Worm (Caenorhabditis elegans) whole organism, L2 larva: ENCODE data around the gene algn-14.

ENCODE experiments used
- F13H6.1 ChIP-seq: sonication (generic microtip); optimal IDR thresholded peaks from 2 replicates; lab custom pipeline; 2016; ENCODE audit warnings: missing genetic modification characterization, missing compliant biosample characterization
- Y55F3AM.14 ChIP-seq: fragments of 200-800 bp; sonication (Bioruptor generic); optimal IDR thresholded peaks from 2 replicates; lab custom pipeline; 2018; ENCODE audit warnings: mild to moderate bottlenecking, missing genetic modification characterization, missing compliant biosample characterization
- alr-1 ChIP-seq: fragments of 150-350 bp; optimal IDR thresholded peaks from 2 replicates; lab custom pipeline; 2014; ENCODE audit warnings: missing biosample characterization, missing genetic modification characterization
- aly-2 ChIP-seq: fragments of 150-350 bp; optimal IDR thresholded peaks from 2 replicates; lab custom pipeline; 2014; ENCODE audit warnings: missing biosample characterization, missing genetic modification characterization
- ama-1 ChIP-seq: fragments of 150-350 bp; optimal IDR thresholded peaks from 2 replicates; lab custom pipeline; 2018; ENCODE audit warnings: inconsistent platforms
- blmp-1 ChIP-seq: sonication (generic microtip); optimal IDR thresholded peaks from 2 replicates; lab custom pipeline; 2017; ENCODE audit warnings: missing genetic modification characterization, mild to moderate bottlenecking, missing compliant biosample characterization, antibody characterized with exemption, moderate library complexity; ENCODE audit not compliant: insufficient read depth
- ceh-82 ChIP-seq: fragments of 150-350 bp; optimal IDR thresholded peaks from 2 replicates; lab custom pipeline; 2014; ENCODE audit warnings: missing biosample characterization, missing genetic modification characterization
- crh-2 ChIP-seq: sonication (generic microtip); optimal IDR thresholded peaks from 2 replicates; lab custom pipeline; 2017; ENCODE audit warnings: missing biosample characterization, missing genetic modification characterization
- dmd-4 ChIP-seq: sonication (generic microtip); optimal IDR thresholded peaks from 2 replicates; lab custom pipeline; 2017; ENCODE audit warnings: missing biosample characterization, missing genetic modification characterization
- elt-3 ChIP-seq: sonication (generic microtip); optimal IDR thresholded peaks from 2 replicates; lab custom pipeline; 2017; ENCODE audit warnings: missing biosample characterization, missing genetic modification characterization
- fos-1 ChIP-seq: fragments of 150-350 bp; optimal IDR thresholded peaks from 2 replicates; lab custom pipeline; 2014; ENCODE audit warnings: missing biosample characterization, missing genetic modification characterization
- gmeb-1 ChIP-seq: fragments of 150-350 bp; optimal IDR thresholded peaks from 2 replicates; lab custom pipeline; 2014; ENCODE audit warnings: missing biosample characterization, missing genetic modification characterization
- lin-13 ChIP-seq: fragments of 150-350 bp; optimal IDR thresholded peaks from 2 replicates; lab custom pipeline; 2014; ENCODE audit warnings: missing biosample characterization, missing genetic modification reagents, missing genetic modification characterization
- lsy-2 ChIP-seq, 2 experiments: fragments of 150-350 bp in 1 of 2; sonication (generic microtip) in 1 of 2; optimal IDR thresholded peaks; 2 replicates each; lab custom pipeline; 2014 to 2017; ENCODE audit warnings: missing biosample characterization in 2 of 2, missing genetic modification characterization in 2 of 2
- mbf-1 ChIP-seq: sonication (generic microtip); optimal IDR thresholded peaks from 2 replicates; lab custom pipeline; 2017; ENCODE audit warnings: missing biosample characterization, missing genetic modification characterization
- nhr-10 ChIP-seq: sonication (generic microtip); optimal IDR thresholded peaks from 2 replicates; lab custom pipeline; 2017; ENCODE audit warnings: missing biosample characterization, missing genetic modification characterization
- nhr-11 ChIP-seq: fragments of 150-350 bp; optimal IDR thresholded peaks from 2 replicates; lab custom pipeline; 2014; ENCODE audit warnings: missing biosample characterization, missing genetic modification characterization
- nhr-12 ChIP-seq: fragments of 150-350 bp; optimal IDR thresholded peaks from 2 replicates; lab custom pipeline; 2014; ENCODE audit warnings: missing biosample characterization, missing genetic modification characterization
- nhr-129 ChIP-seq: fragments of 150-350 bp; optimal IDR thresholded peaks from 2 replicates; lab custom pipeline; 2014; ENCODE audit warnings: missing biosample characterization, missing genetic modification characterization
- nhr-23 ChIP-seq: fragments of 150-350 bp; optimal IDR thresholded peaks from 2 replicates; lab custom pipeline; 2014; ENCODE audit warnings: missing biosample characterization, missing genetic modification reagents, missing genetic modification characterization
- nhr-237 ChIP-seq: fragments of 150-350 bp; optimal IDR thresholded peaks from 2 replicates; lab custom pipeline; 2014; ENCODE audit warnings: missing biosample characterization, missing genetic modification characterization
- nhr-25 ChIP-seq: fragments of 150-350 bp; sonication (generic microtip); optimal IDR thresholded peaks from 3 replicates; lab custom pipeline; 2014; ENCODE audit warnings: missing biosample characterization, missing genetic modification characterization
- nhr-6 ChIP-seq: fragments of 150-350 bp; optimal IDR thresholded peaks from 2 replicates; lab custom pipeline; 2014; ENCODE audit warnings: missing biosample characterization, missing genetic modification characterization
- skn-1 ChIP-seq: sonication (generic microtip); optimal IDR thresholded peaks from 2 replicates; lab custom pipeline; 2017; ENCODE audit warnings: missing biosample characterization, missing genetic modification characterization
- sma-3 ChIP-seq: sonication (generic microtip); optimal IDR thresholded peaks from 2 replicates; lab custom pipeline; 2016; ENCODE audit warnings: missing genetic modification reagents, missing genetic modification characterization, missing compliant biosample characterization
- snpc-4 ChIP-seq: fragments of 150-350 bp; optimal IDR thresholded peaks from 2 replicates; lab custom pipeline; 2014; ENCODE audit warnings: missing biosample characterization, missing genetic modification characterization
- unc-39 ChIP-seq: fragments of 150-350 bp; optimal IDR thresholded peaks from 2 replicates; lab custom pipeline; 2014; ENCODE audit warnings: missing biosample characterization, missing genetic modification characterization
- unc-55 ChIP-seq: fragments of 150-350 bp; sonication (generic microtip); optimal IDR thresholded peaks from 3 replicates; lab custom pipeline; 2014; ENCODE audit warnings: missing biosample characterization, missing genetic modification reagents, missing genetic modification characterization
- unc-62 ChIP-seq: fragments of 150-350 bp; optimal IDR thresholded peaks from 2 replicates; lab custom pipeline; 2014; ENCODE audit warnings: missing biosample characterization, missing genetic modification reagents, missing genetic modification characterization
- zag-1 ChIP-seq: fragments of 150-350 bp; optimal IDR thresholded peaks from 2 replicates; lab custom pipeline; 2014; ENCODE audit warnings: missing biosample characterization, missing genetic modification characterization
- ztf-1 ChIP-seq: fragments of 200-800 bp; sonication (Bioruptor generic); conservative IDR thresholded peaks from 2 replicates; pipeline ENCODE4 v1.3.6; 2022; ENCODE audit warnings: missing genetic modification characterization, missing compliant biosample characterization
- ztf-11 ChIP-seq: sonication (generic microtip); optimal IDR thresholded peaks from 2 replicates; lab custom pipeline; 2017; ENCODE audit warnings: missing biosample characterization, missing genetic modification characterization
- ztf-4 ChIP-seq: fragments of 150-350 bp; optimal IDR thresholded peaks from 2 replicates; lab custom pipeline; 2014; ENCODE audit warnings: missing biosample characterization, missing genetic modification characterization

Gene algn-14

DNA sequence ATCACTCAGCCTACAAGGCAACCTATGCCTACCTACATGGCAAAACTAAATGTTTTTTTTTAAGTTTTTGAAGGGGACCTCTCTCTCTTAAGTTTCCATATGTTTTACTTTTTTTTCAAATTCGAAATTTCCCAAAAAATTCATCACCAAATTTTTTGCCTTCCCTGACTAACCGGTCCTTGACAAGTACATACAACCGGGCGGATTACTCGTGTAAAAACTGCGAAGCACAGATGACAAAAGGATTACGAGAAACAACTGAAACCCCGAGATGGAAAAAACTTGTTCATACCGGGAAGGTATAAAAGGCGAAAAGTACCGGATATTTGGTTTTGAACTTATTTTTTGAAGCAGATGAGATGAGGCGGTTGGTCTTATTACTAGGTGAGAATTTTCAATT lies 8.8 kb downstream of the algn-14 start, which contains the start of gene K09B3.1:
Gene K09B3.1, plus strand, starts transcription at position 301 of the 400 bp plus-strand sequence.
- TF ChIP-seq F13H6.1 (tag; lab: Kevin White, UChicago) (no peak), nhr-10 (tag; lab: Kevin White, UChicago) (no peak), lsy-2 (tag; optimal IDR thresholded peaks at IDR 0.05; lab: Kevin White, UChicago) (no peak), nhr-23 (tag; lab: Kevin White, UChicago) (no peak), ama-1 (no peak), nhr-25 (no peak), nhr-11 (tag; lab: Kevin White, UChicago) (no peak), skn-1 (tag; lab: Kevin White, UChicago) (no peak), ztf-4 (tag; lab: Kevin White, UChicago) (no peak), zag-1 (tag; lab: Kevin White, UChicago) (no peak), snpc-4 (tag; lab: Kevin White, UChicago) (no peak), lin-13 (GFP tag; lab: Kevin White, UChicago) (no peak)

DNA sequence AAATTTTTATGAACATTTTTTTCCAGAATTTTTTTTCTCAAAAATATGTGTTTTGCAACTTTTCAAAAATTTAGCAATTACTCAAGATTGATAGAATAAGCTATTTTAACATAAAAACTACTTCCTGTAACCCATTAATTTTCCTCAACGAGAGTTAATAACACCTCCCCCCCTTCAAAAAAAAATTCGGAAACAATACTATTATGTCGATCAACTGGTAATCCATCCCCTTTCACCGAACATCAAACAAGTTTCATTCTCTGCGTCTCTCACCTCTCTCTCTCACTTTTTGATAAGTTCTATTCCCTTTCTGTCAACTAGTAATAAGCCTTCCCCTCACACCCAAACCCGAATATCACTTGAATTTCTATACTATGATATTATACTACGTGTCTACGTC lies 19.3 kb downstream of the algn-14 start, which contains the start of gene glct-6:
Gene glct-6, plus strand, starts transcription at position 301 of the 400 bp plus-strand sequence.
- TF ChIP-seq fos-1 (tag; lab: Kevin White, UChicago) (no peak), gmeb-1 (no peak), alr-1 (tag; lab: Kevin White, UChicago) (no peak), aly-2 (tag; lab: Kevin White, UChicago) (no peak), nhr-12 (tag; lab: Kevin White, UChicago) (no peak), elt-3 (tag; lab: Kevin White, UChicago) (no peak)

DNA sequence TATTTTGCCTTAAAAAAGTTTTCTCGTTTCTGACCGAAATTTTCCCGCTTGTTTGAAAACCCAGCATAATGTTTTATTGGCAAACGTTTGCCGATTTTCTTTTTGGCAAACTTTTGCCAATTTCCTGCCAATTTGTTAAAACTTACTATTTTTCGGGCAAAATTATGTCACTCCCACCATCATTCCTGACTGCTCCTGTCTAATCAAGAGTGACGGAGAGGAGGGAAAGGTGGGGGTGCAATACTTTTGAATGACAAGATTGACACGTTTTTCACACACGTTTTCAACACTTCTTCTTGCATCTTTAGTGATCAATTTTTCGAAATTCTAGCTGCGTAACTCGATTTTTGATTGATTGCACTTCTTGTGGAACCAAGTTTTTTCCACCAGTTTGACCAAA lies 21.7 kb downstream of the algn-14 start:
- no peak for TF ChIP-seq blmp-1 (tag; lab: Kevin White, UChicago)
- no peak for TF ChIP-seq ztf-11 (tag; lab: Kevin White, UChicago)
- TF ChIP-seq zag-1 (tag; lab: Kevin White, UChicago) = no peak
- no peak for TF ChIP-seq nhr-6 (tag; lab: Kevin White, UChicago)
- TF ChIP-seq nhr-25 = no peak
- TF ChIP-seq crh-2 (tag; lab: Kevin White, UChicago) = no peak
- no peak for TF ChIP-seq nhr-129 (tag; lab: Kevin White, UChicago)
- no peak for TF ChIP-seq gmeb-1
- TF ChIP-seq nhr-11 (tag; lab: Kevin White, UChicago) = no peak
- TF ChIP-seq unc-39 = no peak
- no peak for TF ChIP-seq elt-3 (tag; lab: Kevin White, UChicago)
- no peak for TF ChIP-seq dmd-4 (tag; lab: Kevin White, UChicago)
- no peak for TF ChIP-seq sma-3 (GFP tag; lab: Kevin White, UChicago)
- no peak for TF ChIP-seq ztf-4 (tag; lab: Kevin White, UChicago)
- no peak for TF ChIP-seq unc-55
- no peak for TF ChIP-seq ztf-1 (GFP tag; lab: Robert Waterston, UW)
- no peak for TF ChIP-seq nhr-237 (tag; lab: Kevin White, UChicago)

ce11 chrIV:3774160-3774559 lies 29.1 kb downstream of the algn-14 start:
- TF ChIP-seq alr-1 (tag; lab: Kevin White, UChicago) = no peak
- no peak for TF ChIP-seq ama-1
- no peak for TF ChIP-seq Y55F3AM.14 (GFP tag; lab: Kevin White, UChicago)
- no peak for TF ChIP-seq nhr-12 (tag; lab: Kevin White, UChicago)
- TF ChIP-seq ztf-11 (tag; lab: Kevin White, UChicago) = no peak
- TF ChIP-seq, all 48 proteins: peak for 0

DNA sequence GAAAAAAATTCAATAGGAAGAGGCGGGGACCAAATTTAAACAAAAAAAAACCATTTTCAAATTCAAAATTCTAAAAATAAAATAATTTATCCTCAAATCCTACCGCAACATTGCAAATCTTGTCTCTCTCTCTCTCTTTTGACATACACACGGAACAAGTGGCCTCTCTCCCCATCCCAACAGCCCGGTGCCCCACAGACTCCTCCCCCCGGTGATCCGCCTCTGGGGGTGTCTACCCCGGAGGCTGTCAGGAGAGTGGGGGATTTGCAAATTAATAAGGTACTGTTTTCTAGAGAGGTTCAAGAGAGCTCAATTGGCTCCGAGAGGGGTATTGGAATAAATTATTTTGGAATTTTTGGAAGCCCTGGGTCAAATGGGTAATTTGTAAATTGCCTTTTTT lies 35.5 kb downstream of the algn-14 start:
- no peak for TF ChIP-seq unc-39
- no peak for TF ChIP-seq ama-1
- TF ChIP-seq nhr-10 (tag; lab: Kevin White, UChicago) = no peak
- no peak for TF ChIP-seq mbf-1 (tag; lab: Kevin White, UChicago)
- no peak for TF ChIP-seq unc-62 (GFP tag; lab: Kevin White, UChicago)
- no peak for TF ChIP-seq ceh-82 (tag; lab: Kevin White, UChicago)
- no peak for TF ChIP-seq blmp-1 (tag; lab: Kevin White, UChicago)

ce11 chrIV:3766589-3766988 lies 36.6 kb downstream of the algn-14 start, which contains the start of gene vab-2:
Gene vab-2 (minus strand): TSS chrIV:3766826.
- no peak for TF ChIP-seq alr-1 (tag; lab: Kevin White, UChicago)
- TF ChIP-seq unc-55 = no peak
